Worm (Caenorhabditis elegans): ENCODE results near the gene her-1.

Gene her-1

DNA sequence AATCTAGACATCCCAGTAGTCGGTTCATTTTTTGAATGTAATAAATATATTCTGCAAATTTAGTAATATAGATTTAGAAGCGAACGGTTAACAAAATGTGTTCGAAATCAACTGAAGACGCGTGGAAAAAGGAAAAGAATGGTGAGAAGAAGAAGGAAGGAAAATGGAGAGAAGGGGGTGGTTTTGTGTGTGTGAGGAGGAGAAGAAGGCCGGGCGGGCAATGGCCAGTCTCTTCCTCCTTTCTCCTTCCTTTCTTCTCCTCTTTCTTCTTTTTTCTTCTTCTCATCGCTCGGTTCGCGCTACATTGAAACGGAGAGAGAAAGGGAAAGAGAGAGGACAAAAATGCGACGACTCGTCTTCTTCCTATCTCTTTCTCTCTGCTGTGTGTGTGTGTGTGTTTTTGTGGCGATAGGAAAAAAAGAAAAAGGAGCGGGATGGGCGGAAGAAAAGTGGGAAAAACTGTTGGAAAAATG is 4.7 kb upstream of the her-1 start, which contains the start of gene ztf-9 (continued):
- TF ChIP-seq xbp-1 (tag; optimal IDR thresholded peaks at IDR 0.05) (peak; percentile 11), nhr-90 (tag; optimal IDR thresholded peaks at IDR 0.05; ENCODE audit: poor library complexity) (no peak), mef-2 (tag; optimal IDR thresholded peaks at IDR 0.05) (no peak), lin-35 (GFP tag; optimal IDR thresholded peaks at IDR 0.05) (peak; percentile 16 to 47), grh-1 (GFP tag; IDR thresholded peaks at IDR 0.05) (no peak), ceh-8 (GFP tag; optimal IDR thresholded peaks at IDR 0.05) (no peak), egl-13 (tag; optimal IDR thresholded peaks at IDR 0.05) (no peak), unc-62 (GFP tag; optimal IDR thresholded peaks at IDR 0.05) (no peak), nhr-28 (tag; optimal IDR thresholded peaks at IDR 0.05) (no peak), blmp-1 (tag; optimal IDR thresholded peaks at IDR 0.05) (peak; percentile 99), fkh-8 (tag; optimal IDR thresholded peaks at IDR 0.05) (no peak), egl-27 (tag; optimal IDR thresholded peaks at IDR 0.05) (no peak), nhr-47 (tag; optimal IDR thresholded peaks at IDR 0.05) (peak; percentile 38), pag-3 (tag; optimal IDR thresholded peaks at IDR 0.05; ENCODE audit: borderline replicate concordance, insufficient read depth) (no peak), lin-14 (GFP tag; optimal IDR thresholded peaks at IDR 0.05) (peak; percentile 87), pqm-1 (tag; optimal IDR thresholded peaks at IDR 0.05) (no peak), unc-86 (tag; optimal IDR thresholded peaks at IDR 0.05) (no peak), tbx-2 (tag; optimal IDR thresholded peaks at IDR 0.05) (peak; percentile 43), ceh-88 (GFP tag; IDR thresholded peaks at IDR 0.05) (no peak), ceh-90 (tag; optimal IDR thresholded peaks at IDR 0.05) (no peak), swsn-7 (tag; optimal IDR thresholded peaks at IDR 0.05) (peak; percentile 22), ztf-4 (tag; optimal IDR thresholded peaks at IDR 0.05) (no peak), lin-15B (tag; optimal IDR thresholded peaks at IDR 0.05) (no peak), hlh-17 (GFP tag; optimal IDR thresholded peaks at IDR 0.05; ENCODE audit: borderline replicate concordance) (no peak), lir-3 (tag; optimal IDR thresholded peaks at IDR 0.05; ENCODE audit: poor library complexity) (no peak), zag-1 (tag; optimal IDR thresholded peaks at IDR 0.05) (no peak), ztf-11 (tag; optimal IDR thresholded peaks at IDR 0.05) (no peak), ama-1 (optimal IDR thresholded peaks at IDR 0.05) (no peak), elt-2 (tag; optimal IDR thresholded peaks at IDR 0.05) (peak; percentile 30), dsc-1 (tag; optimal IDR thresholded peaks at IDR 0.05) (no peak), unc-98 (GFP tag; IDR thresholded peaks at IDR 0.05) (no peak), Y116A8C.19 (tag; optimal IDR thresholded peaks at IDR 0.05; ENCODE audit: borderline replicate concordance) (no peak), elt-3 (tag; optimal IDR thresholded peaks at IDR 0.05) (peak in 2 of 6 experiments; percentile 32 to 35), hlh-4 (tag; optimal IDR thresholded peaks at IDR 0.05) (no peak), jun-1 (tag; optimal IDR thresholded peaks at IDR 0.05) (peak; percentile 6), C04F5.9 (tag; optimal IDR thresholded peaks at IDR 0.05) (no peak), efl-3 (GFP tag; optimal IDR thresholded peaks at IDR 0.05) (no peak), fos-1 (tag; optimal IDR thresholded peaks at IDR 0.05) (peak; percentile 13), irx-1 (tag; optimal IDR thresholded peaks at IDR 0.05) (peak; percentile 16), dpl-1 (GFP tag; optimal IDR thresholded peaks at IDR 0.05) (peak in 2 of 3 experiments; percentile 5 to 33), unc-130 (tag; optimal IDR thresholded peaks at IDR 0.05) (no peak), rnt-1 (tag; optimal IDR thresholded peaks at IDR 0.05) (peak; percentile 50), snu-23 (GFP tag; optimal IDR thresholded peaks at IDR 0.05) (peak; percentile 59), hpl-2 (GFP tag; optimal IDR thresholded peaks at IDR 0.05) (no peak), ceh-63 (GFP tag; optimal IDR thresholded peaks at IDR 0.05) (no peak), ets-5 (GFP tag; IDR thresholded peaks at IDR 0.05) (no peak), nhr-20 (tag; optimal IDR thresholded peaks at IDR 0.05) (peak; percentile 17), ces-1 (GFP tag; optimal IDR thresholded peaks at IDR 0.05) (no peak), lin-39 (tag; optimal IDR thresholded peaks at IDR 0.05) (no peak), efl-1 (optimal IDR thresholded peaks at IDR 0.05) (peak; percentile 30), efl-1 (GFP tag; optimal IDR thresholded peaks at IDR 0.05 in 1 of 2) (peak in 1 of 2 experiments; percentile 83), nhr-84 (tag; optimal IDR thresholded peaks at IDR 0.05) (no peak)
